Fruit fly (Drosophila melanogaster): ENCODE data around the gene CG7800.

- TF ChIP-seq tup (GFP tag; optimal IDR thresholded peaks at IDR 0.05) (peak; percentile 33), CG15011 (GFP tag; optimal IDR thresholded peaks at IDR 0.05) (no peak), run (tag; optimal IDR thresholded peaks at IDR 0.05) (no peak), CG8944 (GFP tag; optimal IDR thresholded peaks at IDR 0.05) (no peak), Poxn (GFP tag; IDR thresholded peaks at IDR 0.05) (peak; percentile 54; the same call in 1 of the 2 replicates)
Observed at dm6 chr3R:8264302-8265080, 46.7 kb downstream of the CG7800 start, which contains the start of the genes RPA1 and Mcm2.

Measured in whole organism, embryonic.